Worm (Caenorhabditis elegans) whole organism, late embryonic: Measurements from ENCODE around the gene R07E4.3.

Experiments used
- Y22D7AL.16 ChIP-seq: sonication (generic microtip); optimal IDR thresholded peaks from 2 replicates; lab custom pipeline; 2016; ENCODE audit warnings: missing genetic modification characterization, missing compliant biosample characterization
- ahr-1 ChIP-seq: sonication (generic microtip); optimal IDR thresholded peaks from 2 replicates; lab custom pipeline; 2016; ENCODE audit warnings: missing genetic modification characterization, missing compliant biosample characterization
- ceh-18 ChIP-seq: sonication (generic microtip); optimal IDR thresholded peaks from 2 replicates; lab custom pipeline; 2016; ENCODE audit warnings: missing genetic modification characterization, missing compliant biosample characterization
- ceh-19 ChIP-seq: fragments of 200-800 bp; sonication (Bioruptor generic); optimal IDR thresholded peaks from 2 replicates; lab custom pipeline; 2018; ENCODE audit warnings: mild to moderate bottlenecking, missing genetic modification characterization, missing compliant biosample characterization
- ceh-30 ChIP-seq: fragments of 150-350 bp; optimal IDR thresholded peaks from 2 replicates; lab custom pipeline; 2014; ENCODE audit warnings: missing biosample characterization, missing genetic modification characterization
- ceh-31 ChIP-seq: sonication (generic microtip); optimal IDR thresholded peaks from 2 replicates; lab custom pipeline; 2016; ENCODE audit warnings: missing genetic modification characterization, missing compliant biosample characterization
- ceh-34 ChIP-seq: sonication (generic microtip); optimal IDR thresholded peaks from 2 replicates; lab custom pipeline; 2016; ENCODE audit warnings: mild to moderate bottlenecking, missing genetic modification characterization, missing compliant biosample characterization
- ceh-45 ChIP-seq: fragments of 200-800 bp; sonication (Bioruptor generic); IDR thresholded peaks from 2 replicates; pipeline ENCODE4 v1.3.6; 2022; ENCODE audit warnings: missing genetic modification reagents, missing genetic modification characterization, missing compliant biosample characterization
- ceh-9 ChIP-seq: sonication (generic microtip); optimal IDR thresholded peaks from 2 replicates; lab custom pipeline; 2016; ENCODE audit warnings: mild to moderate bottlenecking, missing genetic modification characterization, inconsistent platforms, missing compliant biosample characterization
- che-1 ChIP-seq: sonication (generic microtip); optimal IDR thresholded peaks from 2 replicates; lab custom pipeline; 2016; ENCODE audit warnings: mild to moderate bottlenecking, missing genetic modification characterization, missing compliant biosample characterization
- dmd-4 ChIP-seq: sonication (generic microtip); optimal IDR thresholded peaks from 2 replicates; lab custom pipeline; 2016; ENCODE audit warnings: borderline replicate concordance, missing genetic modification characterization, missing compliant biosample characterization
- dve-1 ChIP-seq: sonication (generic microtip); optimal IDR thresholded peaks from 2 replicates; lab custom pipeline; 2017; ENCODE audit warnings: antibody characterized with exemption, mild to moderate bottlenecking, missing genetic modification characterization, missing compliant biosample characterization
- elt-2 ChIP-seq: sonication (generic microtip); optimal IDR thresholded peaks from 2 replicates; lab custom pipeline; 2016; ENCODE audit warnings: missing genetic modification reagents, missing genetic modification characterization, missing compliant biosample characterization
- ets-4 ChIP-seq: sonication (generic microtip); optimal IDR thresholded peaks from 2 replicates; lab custom pipeline; 2016; ENCODE audit warnings: missing genetic modification characterization, missing compliant biosample characterization
- hlh-15 ChIP-seq: sonication (generic microtip); optimal IDR thresholded peaks from 2 replicates; lab custom pipeline; 2016; ENCODE audit warnings: missing genetic modification characterization, missing compliant biosample characterization
- hlh-6 ChIP-seq: sonication (generic microtip); optimal IDR thresholded peaks from 2 replicates; lab custom pipeline; 2016; ENCODE audit warnings: missing genotype, missing genetic modification characterization, missing compliant biosample characterization
- hlh-8 ChIP-seq: sonication (generic microtip); optimal IDR thresholded peaks from 2 replicates; lab custom pipeline; 2016; ENCODE audit warnings: missing genotype, missing genetic modification characterization, missing compliant biosample characterization
- nfya-1 ChIP-seq: sonication (generic microtip); optimal IDR thresholded peaks from 2 replicates; lab custom pipeline; 2017; ENCODE audit warnings: missing genetic modification characterization, mild to moderate bottlenecking, missing compliant biosample characterization, antibody characterized with exemption, moderate library complexity
- nhr-11 ChIP-seq: fragments of 150-350 bp; optimal IDR thresholded peaks from 2 replicates; lab custom pipeline; 2014; ENCODE audit warnings: missing biosample characterization, missing genetic modification characterization
- npax-4 ChIP-seq: sonication (generic microtip); optimal IDR thresholded peaks from 2 replicates; lab custom pipeline; 2016; ENCODE audit warnings: missing genetic modification characterization, missing compliant biosample characterization
- pag-3 ChIP-seq: sonication (generic microtip); optimal IDR thresholded peaks from 2 replicates; lab custom pipeline; 2016; ENCODE audit warnings: missing compliant biosample characterization, missing genetic modification characterization, borderline replicate concordance
- pax-1 ChIP-seq: fragments of 150-350 bp; optimal IDR thresholded peaks from 2 replicates; lab custom pipeline; 2014; ENCODE audit warnings: missing biosample characterization, missing genetic modification characterization
- pha-2 ChIP-seq: sonication (generic microtip); optimal IDR thresholded peaks from 2 replicates; lab custom pipeline; 2017; ENCODE audit warnings: mild to moderate bottlenecking, missing genetic modification characterization, missing compliant biosample characterization
- pqm-1 ChIP-seq: sonication (generic microtip); optimal IDR thresholded peaks from 2 replicates; lab custom pipeline; 2016; ENCODE audit warnings: missing genetic modification characterization, missing compliant biosample characterization
- sox-2 ChIP-seq: fragments of 200-800 bp; sonication (Bioruptor generic); IDR thresholded peaks from 2 replicates; pipeline ENCODE4 v1.3.6; 2022; ENCODE audit warnings: missing genetic modification reagents, missing genetic modification characterization, missing compliant biosample characterization
- sox-4 ChIP-seq: sonication (generic microtip); optimal IDR thresholded peaks from 2 replicates; lab custom pipeline; 2017; ENCODE audit warnings: mild to moderate bottlenecking, missing genetic modification characterization, inconsistent platforms, missing compliant biosample characterization
- syd-9 ChIP-seq: sonication (generic microtip); optimal IDR thresholded peaks from 2 replicates; lab custom pipeline; 2016; ENCODE audit warnings: mild to moderate bottlenecking, missing genetic modification characterization, moderate library complexity, missing compliant biosample characterization
- tbx-7 ChIP-seq: sonication (generic microtip); optimal IDR thresholded peaks from 2 replicates; lab custom pipeline; 2016; ENCODE audit warnings: missing genotype, missing genetic modification characterization, missing compliant biosample characterization
- ttx-3 ChIP-seq: sonication (generic microtip); optimal IDR thresholded peaks from 2 replicates; lab custom pipeline; 2016; ENCODE audit warnings: missing genetic modification reagents, missing genetic modification characterization, missing compliant biosample characterization
- unc-42 ChIP-seq: sonication (generic microtip); optimal IDR thresholded peaks from 2 replicates; lab custom pipeline; 2016; ENCODE audit warnings: missing genotype, missing genetic modification characterization, missing compliant biosample characterization
- zip-5 ChIP-seq: sonication (generic microtip); optimal IDR thresholded peaks from 2 replicates; lab custom pipeline; 2016; ENCODE audit warnings: missing genetic modification characterization, missing compliant biosample characterization

The R07E4.3 gene

ce11 chrX:5953174-5953573 lies at the start of gene R07E4.3, which contains the start of gene R07E4.5:
Gene R07E4.3 (plus strand): TSS chrX:5953458.
Gene R07E4.5 (minus strand): TSS chrX:5953174.
- TF ChIP-seq ahr-1 (tag; lab: Kevin White, UChicago): no peak
- TF ChIP-seq ceh-34 (tag; lab: Kevin White, UChicago): peak; percentile 10
- no peak for TF ChIP-seq hlh-15 (tag; lab: Kevin White, UChicago)
- TF ChIP-seq ceh-31: peak; percentile 56
- peak; percentile 22 for TF ChIP-seq ceh-18 (tag; lab: Kevin White, UChicago)
- TF ChIP-seq unc-42 (tag; lab: Kevin White, UChicago): peak; percentile 39
- no peak for TF ChIP-seq ceh-45
- peak; percentile 45 for TF ChIP-seq dve-1 (tag; lab: Kevin White, UChicago)
- peak; percentile 51 for TF ChIP-seq nfya-1 (tag; lab: Kevin White, UChicago)
- TF ChIP-seq pag-3 (tag; lab: Kevin White, UChicago): no peak

ce11 chrX:5903896-5904295 lies 49.4 kb upstream of the R07E4.3 start:
- TF ChIP-seq unc-42 (tag; lab: Kevin White, UChicago) (peak; percentile 60), sox-4 (tag; lab: Kevin White, UChicago) (no peak)

- no peak for TF ChIP-seq ceh-30 (tag; lab: Kevin White, UChicago)
- no peak for TF ChIP-seq ets-4
- TF ChIP-seq unc-42 (tag; lab: Kevin White, UChicago): no peak
- no peak for TF ChIP-seq sox-2 (GFP tag; lab: Robert Waterston, UW)
- TF ChIP-seq zip-5 (tag; lab: Kevin White, UChicago): no peak
- no peak for TF ChIP-seq ttx-3 (tag; lab: Kevin White, UChicago)
- no peak for TF ChIP-seq pha-2
- no peak for TF ChIP-seq che-1 (tag; lab: Kevin White, UChicago)
- no peak for TF ChIP-seq npax-4 (tag; lab: Kevin White, UChicago)
- no peak for TF ChIP-seq tbx-7 (tag; lab: Kevin White, UChicago)
- TF ChIP-seq dmd-4: no peak
- TF ChIP-seq Y22D7AL.16 (tag; lab: Kevin White, UChicago): no peak
- TF ChIP-seq elt-2 (tag; lab: Kevin White, UChicago): no peak
- no peak for TF ChIP-seq ceh-19 (GFP tag; lab: Kevin White, UChicago)
- TF ChIP-seq hlh-8: no peak
- TF ChIP-seq ceh-45: no peak
- TF ChIP-seq pqm-1 (tag; lab: Kevin White, UChicago): no peak
Observed at ce11 chrX:5904603-5905081, 48.6 kb upstream of the R07E4.3 start, which contains the start of gene nlp-49. Gene nlp-49 (plus strand): TSS chrX:5904653.

ce11 chrX:5905764-5906163 lies 47.5 kb upstream of the R07E4.3 start:
- no peak for TF ChIP-seq ceh-9 (tag; lab: Kevin White, UChicago)

ce11 chrX:5917284-5917683 lies 36.0 kb upstream of the R07E4.3 start, which contains the start of gene Y23B4A.1:
Gene Y23B4A.1 (minus strand): TSS chrX:5917384.
- no peak for TF ChIP-seq che-1 (tag; lab: Kevin White, UChicago)
- no peak for TF ChIP-seq hlh-6
- no peak for TF ChIP-seq syd-9
- no peak for TF ChIP-seq ceh-19 (GFP tag; lab: Kevin White, UChicago)
- TF ChIP-seq ceh-34 (tag; lab: Kevin White, UChicago): no peak
- TF ChIP-seq nhr-11 (tag; lab: Kevin White, UChicago): no peak

ce11 chrX:5919097-5919496 lies 34.2 kb upstream of the R07E4.3 start, which contains the start of gene capa-1:
Gene capa-1 (plus strand): TSS chrX:5919397.
- no peak for TF ChIP-seq nfya-1 (tag; lab: Kevin White, UChicago)
- no peak for TF ChIP-seq pax-1 (tag; lab: Kevin White, UChicago)
